Worm (Caenorhabditis elegans): ENCODE results near the gene pyt-1.
A peak's percentile ranks its signal among the peaks of the same experiment; 100 is the strongest.

pyt-1 gene

DNA sequence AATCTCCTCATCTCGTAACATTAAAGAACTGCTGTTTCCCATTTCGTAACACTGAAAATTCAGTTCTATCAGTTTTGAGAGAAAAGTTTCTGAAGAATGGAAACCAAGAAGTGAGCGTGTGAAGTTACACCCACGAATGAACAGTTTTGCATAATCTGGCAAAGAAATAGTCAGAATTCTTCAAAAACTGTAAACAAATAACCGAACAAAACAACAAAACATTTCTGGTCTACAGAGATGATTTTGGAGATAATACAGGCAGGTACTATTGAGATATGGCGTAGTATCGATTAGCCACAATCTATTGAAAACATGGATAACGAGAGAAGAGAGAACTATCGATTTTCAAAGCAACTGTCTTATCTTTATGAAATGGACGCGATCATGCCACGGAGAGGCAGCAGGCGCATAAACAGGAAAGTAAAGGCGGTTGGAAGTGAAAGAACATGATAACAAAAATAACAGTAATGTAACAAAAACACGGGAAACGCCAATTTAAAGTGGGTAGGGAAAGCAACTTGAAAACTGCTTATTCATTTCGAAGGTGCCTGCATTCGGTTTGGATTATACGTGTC is 25.6 kb downstream of the pyt-1 start, which contains the start of gene chpf-1 (continued):
- TF ChIP-seq daf-16 (GFP tag; optimal IDR thresholded peaks at IDR 0.05), result no peak
- TF ChIP-seq daf-16 (tag; optimal IDR thresholded peaks at IDR 0.05), result peak; percentile 92
- TF ChIP-seq nhr-111 (GFP tag; optimal IDR thresholded peaks at IDR 0.05), result no peak
- TF ChIP-seq nhr-25 (tag; optimal IDR thresholded peaks at IDR 0.05; ENCODE audit: borderline replicate concordance, insufficient read depth), result peak; percentile 23
- TF ChIP-seq nhr-42 (GFP tag; IDR thresholded peaks at IDR 0.05), result no peak
- no peak for TF ChIP-seq spr-1 (tag; optimal IDR thresholded peaks at IDR 0.05)
- no peak for TF ChIP-seq nhr-10 (tag; optimal IDR thresholded peaks at IDR 0.05)
- no peak for TF ChIP-seq saeg-2 (GFP tag; IDR thresholded peaks at IDR 0.05)
- no peak for TF ChIP-seq dmd-9 (GFP tag; IDR thresholded peaks at IDR 0.05)
- no peak for TF ChIP-seq F49E8.2 (tag; optimal IDR thresholded peaks at IDR 0.05; ENCODE audit: borderline replicate concordance)
- no peak for TF ChIP-seq F10B5.3 (tag; optimal IDR thresholded peaks at IDR 0.05)
- no peak for TF ChIP-seq zag-1 (tag; optimal IDR thresholded peaks at IDR 0.05)
- no peak for TF ChIP-seq egl-27 (tag; optimal IDR thresholded peaks at IDR 0.05)
- peak; percentile 33; the same call in 1 of the 2 replicates for TF ChIP-seq dmd-6 (GFP tag; IDR thresholded peaks at IDR 0.05)
- TF ChIP-seq F44E2.7 (GFP tag; IDR thresholded peaks at IDR 0.05), result no peak
- peak; percentile 84 for TF ChIP-seq pqm-1 (tag; optimal IDR thresholded peaks at IDR 0.05)
- no peak for TF ChIP-seq daf-12 (tag; optimal IDR thresholded peaks at IDR 0.05)
- TF ChIP-seq lin-39 (tag; optimal IDR thresholded peaks at IDR 0.05), result no peak
- TF ChIP-seq lin-15B (tag; optimal IDR thresholded peaks at IDR 0.05), result no peak
- no peak for TF ChIP-seq R02D3.7 (tag; optimal IDR thresholded peaks at IDR 0.05)
- no peak for TF ChIP-seq ces-1 (GFP tag; optimal IDR thresholded peaks at IDR 0.05)
- no peak for TF ChIP-seq rbr-2 (tag; optimal IDR thresholded peaks at IDR 0.05)
- peak; percentile 14 for TF ChIP-seq mep-1 (tag; optimal IDR thresholded peaks at IDR 0.05)
- TF ChIP-seq nhr-41 (GFP tag; IDR thresholded peaks at IDR 0.05), result no peak
- no peak for TF ChIP-seq spr-3 (GFP tag; optimal IDR thresholded peaks at IDR 0.05)
- no peak for TF ChIP-seq snpc-4 (tag; optimal IDR thresholded peaks at IDR 0.05)
- peak; percentile 23 for TF ChIP-seq T20F7.1 (GFP tag; optimal IDR thresholded peaks at IDR 0.05)
- TF ChIP-seq cey-2 (tag; optimal IDR thresholded peaks at IDR 0.05; ENCODE audit: borderline replicate concordance, insufficient read depth), result no peak
- no peak for TF ChIP-seq dmd-8 (GFP tag; IDR thresholded peaks at IDR 0.05)
- TF ChIP-seq lir-3 (tag; optimal IDR thresholded peaks at IDR 0.05), result no peak
- TF ChIP-seq ZK546.5 (tag; optimal IDR thresholded peaks at IDR 0.05), result no peak
- no peak for TF ChIP-seq aha-1 (tag)
- no peak for TF ChIP-seq egl-43 (GFP tag; IDR thresholded peaks at IDR 0.05)
- TF ChIP-seq arid-1 (GFP tag; conservative IDR thresholded peaks at IDR 0.05), result no peak
- no peak for TF ChIP-seq lin-29 (GFP tag; IDR thresholded peaks at IDR 0.05)
- no peak for TF ChIP-seq T26A8.4 (GFP tag; IDR thresholded peaks at IDR 0.05)
- no peak for TF ChIP-seq ama-1 (optimal IDR thresholded peaks at IDR 0.05)
- no peak for TF ChIP-seq lin-38 (GFP tag; IDR thresholded peaks at IDR 0.05)
- TF ChIP-seq mxl-2 (GFP tag; conservative IDR thresholded peaks at IDR 0.05), result no peak
- TF ChIP-seq jun-1 (tag; optimal IDR thresholded peaks at IDR 0.05), result no peak
- no peak for TF ChIP-seq ceh-32 (tag; optimal IDR thresholded peaks at IDR 0.05; ENCODE audit: poor library complexity)
- no peak for TF ChIP-seq ceh-62 (tag; optimal IDR thresholded peaks at IDR 0.05)
- no peak for TF ChIP-seq hif-1 (tag; optimal IDR thresholded peaks at IDR 0.05)
- no peak for TF ChIP-seq madf-5 (GFP tag; IDR thresholded peaks at IDR 0.05)
- TF ChIP-seq Y48G9A.11 (GFP tag; IDR thresholded peaks at IDR 0.05), result no peak
- no peak for TF ChIP-seq nhr-237 (tag; optimal IDR thresholded peaks at IDR 0.05)
- TF ChIP-seq pha-4 (GFP tag; IDR thresholded peaks at IDR 0.05), result no peak
- no peak for TF ChIP-seq pha-4 (tag; optimal IDR thresholded peaks at IDR 0.05)
- TF ChIP-seq mdl-1 (tag; optimal IDR thresholded peaks at IDR 0.05), result peak in 1 of 2 experiments; percentile 46
- TF ChIP-seq D1046.2 (GFP tag; IDR thresholded peaks at IDR 0.05), result no peak
- no peak for TF ChIP-seq lin-13 (GFP tag; optimal IDR thresholded peaks at IDR 0.05)
- TF ChIP-seq ctbp-1 (GFP tag; IDR thresholded peaks at IDR 0.05), result no peak
